Fruit fly (Drosophila melanogaster) whole organism, embryonic: ENCODE results near the gene lectin-29Ca.

Experiments
- Antp ChIP-seq: fragments of 200-800 bp; sonication (Bioruptor generic); optimal IDR thresholded peaks from 3 replicates; lab custom pipeline; 2016; ENCODE audit warnings: missing biosample characterization, missing genetic modification characterization
- Bteb2 ChIP-seq: fragments of 200-800 bp; sonication (Bioruptor generic); optimal IDR thresholded peaks from 2 replicates; lab custom pipeline; 2016; ENCODE audit warnings: missing biosample characterization, missing genetic modification characterization
- CG10431 ChIP-seq: fragments of 200-800 bp; sonication (Bioruptor generic); optimal IDR thresholded peaks from 3 replicates; lab custom pipeline; 2018; ENCODE audit warnings: missing biosample characterization, mild to moderate bottlenecking, missing genetic modification characterization
- CG11085 ChIP-seq: fragments of 200-800 bp; sonication (Bioruptor generic); IDR thresholded peaks from 2 replicates; pipeline ENCODE4 v1.3.6; 2022; ENCODE audit warnings: missing biosample characterization, missing genetic modification characterization
- CG13624 ChIP-seq: fragments of 200-800 bp; sonication (Bioruptor generic); optimal IDR thresholded peaks from 2 replicates; lab custom pipeline; 2016; ENCODE audit warnings: missing biosample characterization, missing genetic modification characterization
- CG1602 ChIP-seq: fragments of 200-800 bp; sonication (Bioruptor generic); optimal IDR thresholded peaks from 3 replicates; lab custom pipeline; 2016; ENCODE audit warnings: missing biosample characterization, missing genetic modification characterization
- CG1603 ChIP-seq: fragments of 200-800 bp; sonication (Bioruptor generic); optimal IDR thresholded peaks from 2 replicates; lab custom pipeline; 2019; ENCODE audit warnings: missing biosample characterization, mild to moderate bottlenecking, missing genetic modification characterization, moderate library complexity
- CG17361 ChIP-seq: fragments of 200-800 bp; sonication (Bioruptor generic); IDR thresholded peaks from 3 replicates; pipeline ENCODE4 v1.3.6; 2022; ENCODE audit warnings: missing biosample characterization, missing genetic modification characterization
- CG2120 ChIP-seq: fragments of 200-800 bp; sonication (Bioruptor generic); optimal IDR thresholded peaks from 3 replicates; lab custom pipeline; 2016; ENCODE audit warnings: missing biosample characterization, missing genetic modification characterization
- CG2129 ChIP-seq: fragments of 200-800 bp; sonication (Bioruptor generic); IDR thresholded peaks from 2 replicates; pipeline ENCODE4 v1.3.6; 2022; ENCODE audit warnings: missing biosample characterization, missing genetic modification characterization; ENCODE audit not compliant: partially characterized antibody
- CG2875 ChIP-seq: fragments of 200-800 bp; sonication (Bioruptor generic); optimal IDR thresholded peaks from 2 replicates; lab custom pipeline; 2017; ENCODE audit warnings: missing biosample characterization, mild to moderate bottlenecking, missing genetic modification characterization, missing genetic modification reagents
- CG32772 ChIP-seq: fragments of 200-800 bp; sonication (Bioruptor generic); IDR thresholded peaks from 2 replicates; pipeline ENCODE4 v1.3.6; 2022; ENCODE audit warnings: missing biosample characterization, missing genetic modification characterization
- CG34422 ChIP-seq: fragments of 200-800 bp; sonication (Bioruptor generic); IDR thresholded peaks from 3 replicates; pipeline ENCODE4 v1.3.6; 2022; ENCODE audit warnings: missing biosample characterization, missing genetic modification characterization
- CG4730 ChIP-seq: fragments of 200-800 bp; sonication (Bioruptor generic); IDR thresholded peaks from 2 replicates; pipeline ENCODE4 v1.3.6; 2022; ENCODE audit warnings: missing biosample characterization, missing genetic modification characterization
- CG6765 ChIP-seq: fragments of 200-800 bp; sonication (Bioruptor generic); optimal IDR thresholded peaks from 3 replicates; lab custom pipeline; 2017; ENCODE audit warnings: missing biosample characterization, mild to moderate bottlenecking, missing genetic modification characterization
- CG7271 ChIP-seq: fragments of 200-800 bp; sonication (Bioruptor generic); optimal IDR thresholded peaks from 2 replicates; lab custom pipeline; 2018; ENCODE audit warnings: missing biosample characterization, mild to moderate bottlenecking, missing genetic modification characterization, moderate library complexity
- CG7987 ChIP-seq: fragments of 200-800 bp; sonication (Bioruptor generic); optimal IDR thresholded peaks from 2 replicates; lab custom pipeline; 2018; ENCODE audit warnings: missing biosample characterization, mild to moderate bottlenecking, missing genetic modification characterization, moderate library complexity
- CHES-1-like ChIP-seq: fragments of 200-800 bp; sonication (Bioruptor generic); optimal IDR thresholded peaks from 2 replicates; lab custom pipeline; 2016; ENCODE audit warnings: missing biosample characterization, missing genetic modification characterization
- CkIIα-i1 ChIP-seq: fragments of 200-800 bp; sonication (Bioruptor generic); IDR thresholded peaks from 2 replicates; pipeline ENCODE4 v1.3.6; 2022; ENCODE audit warnings: missing biosample characterization, missing genetic modification characterization
- GATAe ChIP-seq: fragments of 200-800 bp; sonication (Bioruptor generic); conservative IDR thresholded peaks from 2 replicates; pipeline ENCODE4 v1.3.6; 2022; ENCODE audit warnings: missing biosample characterization, missing genetic modification characterization
- Gug ChIP-seq: fragments of 200-800 bp; sonication (Bioruptor generic); IDR thresholded peaks from 4 replicates; pipeline ENCODE4 v1.3.6; 2022; ENCODE audit warnings: missing biosample characterization, missing genetic modification characterization
- Hmr ChIP-seq: fragments of 200-800 bp; sonication (Bioruptor generic); optimal IDR thresholded peaks from 3 replicates; lab custom pipeline; 2017; ENCODE audit warnings: mild to moderate bottlenecking, missing biosample characterization, missing genetic modification reagents, missing genetic modification characterization
- Hsf ChIP-seq: fragments of 200-800 bp; sonication (Bioruptor generic); optimal IDR thresholded peaks from 3 replicates; lab custom pipeline; 2016; ENCODE audit warnings: missing biosample characterization, missing genetic modification characterization
- Lhr ChIP-seq: fragments of 200-800 bp; sonication (Bioruptor generic); optimal IDR thresholded peaks from 3 replicates; lab custom pipeline; 2017; ENCODE audit warnings: mild to moderate bottlenecking, missing biosample characterization, missing genetic modification reagents, missing genetic modification characterization
- NC2β ChIP-seq: fragments of 200-800 bp; sonication (Bioruptor generic); optimal IDR thresholded peaks from 2 replicates; lab custom pipeline; 2016; ENCODE audit warnings: missing biosample characterization, missing genetic modification characterization
- Oaz ChIP-seq: fragments of 200-800 bp; sonication (Bioruptor generic); IDR thresholded peaks from 2 replicates; pipeline ENCODE4 v1.3.6; 2022; ENCODE audit warnings: missing biosample characterization, missing genetic modification characterization
- Usf ChIP-seq: fragments of 200-800 bp; sonication (Bioruptor generic); optimal IDR thresholded peaks from 2 replicates; lab custom pipeline; 2017; ENCODE audit warnings: missing genotype, missing biosample characterization, missing genetic modification characterization
- Xbp1 ChIP-seq: fragments of 200-800 bp; sonication (Bioruptor generic); optimal IDR thresholded peaks from 3 replicates; lab custom pipeline; 2016; ENCODE audit warnings: missing biosample characterization, mild to moderate bottlenecking, missing genetic modification characterization
- Xrp1 ChIP-seq: fragments of 200-800 bp; sonication (Bioruptor generic); IDR thresholded peaks from 2 replicates; pipeline ENCODE4 v1.3.6; 2022; ENCODE audit warnings: missing biosample characterization, missing genetic modification characterization
- ap ChIP-seq: fragments of 200-800 bp; sonication (Bioruptor generic); IDR thresholded peaks from 2 replicates; pipeline ENCODE4 v1.3.6; 2022; ENCODE audit warnings: missing biosample characterization, missing genetic modification characterization
- ash1 ChIP-seq: fragments of 200-800 bp; sonication (Bioruptor generic); optimal IDR thresholded peaks from 2 replicates; lab custom pipeline; 2018; ENCODE audit warnings: missing biosample characterization, mild to moderate bottlenecking, missing genetic modification characterization
- bab2 ChIP-seq: fragments of 200-800 bp; sonication (Bioruptor generic); optimal IDR thresholded peaks from 2 replicates; lab custom pipeline; 2016; ENCODE audit warnings: missing biosample characterization, missing genetic modification characterization
- chm ChIP-seq: fragments of 200-800 bp; sonication (Bioruptor generic); IDR thresholded peaks from 2 replicates; pipeline ENCODE4 v1.3.6; 2022; ENCODE audit warnings: missing biosample characterization, missing genetic modification characterization
- croc ChIP-seq: fragments of 200-800 bp; sonication (Bioruptor generic); conservative IDR thresholded peaks from 3 replicates; pipeline ENCODE4 v1.3.6; 2022; ENCODE audit warnings: missing biosample characterization, missing genetic modification characterization
- dan ChIP-seq: fragments of 200-800 bp; sonication (Bioruptor generic); IDR thresholded peaks from 2 replicates; pipeline ENCODE4 v1.3.6; 2022; ENCODE audit warnings: missing biosample characterization, missing genetic modification characterization
- ewg ChIP-seq: fragments of 200-800 bp; sonication (Bioruptor generic); optimal IDR thresholded peaks from 3 replicates; lab custom pipeline; 2017; ENCODE audit warnings: mild to moderate bottlenecking, missing biosample characterization, missing genetic modification reagents, missing genetic modification characterization
- gce ChIP-seq: fragments of 200-800 bp; sonication (Bioruptor generic); IDR thresholded peaks from 3 replicates; pipeline ENCODE4 v1.3.6; 2022; ENCODE audit warnings: missing biosample characterization, missing genetic modification characterization
- gro ChIP-seq: fragments of 200-800 bp; sonication (Bioruptor generic); optimal IDR thresholded peaks from 2 replicates; lab custom pipeline; 2016; ENCODE audit warnings: missing biosample characterization, missing genetic modification characterization
- hbn ChIP-seq: fragments of 200-800 bp; sonication (Bioruptor generic); IDR thresholded peaks from 2 replicates; pipeline ENCODE4 v1.3.6; 2022; ENCODE audit warnings: missing biosample characterization, missing genetic modification characterization; ENCODE audit not compliant: partially characterized antibody
- lola ChIP-seq, 3 experiments: fragments of >200 bp in 2 of 3; fragments of 200-800 bp in 1 of 3; sonication (Bioruptor generic) in 1 of 3; optimal IDR thresholded peaks; 2 replicates each; lab custom pipeline; 2017 to 2019; ENCODE audit warnings: missing biosample characterization in 3 of 3, missing genetic modification characterization in 3 of 3, mild to moderate bottlenecking in 1 of 3, moderate library complexity in 1 of 3
- mirr ChIP-seq: fragments of 200-800 bp; sonication (Bioruptor generic); optimal IDR thresholded peaks from 3 replicates; lab custom pipeline; 2018; ENCODE audit warnings: missing biosample characterization, mild to moderate bottlenecking, missing genetic modification characterization
- nerfin-1 ChIP-seq: fragments of 200-800 bp; sonication (Bioruptor generic); optimal IDR thresholded peaks from 3 replicates; lab custom pipeline; 2019; ENCODE audit warnings: missing biosample characterization, mild to moderate bottlenecking, missing genetic modification characterization, moderate library complexity
- nom ChIP-seq: fragments of 200-800 bp; sonication (Bioruptor generic); optimal IDR thresholded peaks from 2 replicates; lab custom pipeline; 2017; ENCODE audit warnings: missing biosample characterization, missing genetic modification characterization, mild to moderate bottlenecking, moderate library complexity, missing genetic modification reagents
- pan ChIP-seq, 4 experiments: fragments of >200 bp in 3 of 4; fragments of 200-800 bp in 1 of 4; sonication (Bioruptor generic) in 1 of 4; optimal IDR thresholded peaks in 3 of 4; IDR thresholded peaks in 1 of 4; 2 replicates each; pipeline versions ENCODE4 v1.3.6 to Lab custom; 2017 to 2022; ENCODE audit warnings: missing biosample characterization in 2 of 4, missing genetic modification characterization in 2 of 4, mixed read lengths in 1 of 4
- ro ChIP-seq: fragments of 200-800 bp; sonication (Bioruptor generic); IDR thresholded peaks from 2 replicates; pipeline ENCODE4 v1.3.6; 2022; ENCODE audit warnings: missing biosample characterization, missing genetic modification characterization
- row ChIP-seq: fragments of 200-800 bp; sonication (Bioruptor generic); IDR thresholded peaks from 3 replicates; pipeline ENCODE4 v1.3.6; 2022; ENCODE audit warnings: missing biosample characterization, missing genetic modification characterization
- sens ChIP-seq: fragments of 200-800 bp; sonication (Bioruptor generic); peaks from one replicate; lab custom pipeline; 2016; ENCODE audit warnings: missing biosample characterization, missing genetic modification characterization
- stc ChIP-seq: fragments of 200-800 bp; sonication (Bioruptor generic); IDR thresholded peaks from 2 replicates; pipeline ENCODE4 v1.3.6; 2022; ENCODE audit warnings: missing biosample characterization, missing genetic modification characterization
- tx ChIP-seq: fragments of 200-800 bp; sonication (Bioruptor generic); optimal IDR thresholded peaks from 2 replicates; lab custom pipeline; 2016; ENCODE audit warnings: missing biosample characterization, missing genetic modification characterization
- wor ChIP-seq: fragments of 200-800 bp; sonication (Bioruptor generic); IDR thresholded peaks from 2 replicates; pipeline ENCODE4 v1.3.6; 2022; ENCODE audit warnings: missing biosample characterization, missing genetic modification characterization

The lectin-29Ca gene

dm6 chr2L:8416350-8417046 lies 22.4 kb upstream of the lectin-29Ca start (continued):
- no peak for TF ChIP-seq pan (optimal IDR thresholded peaks at IDR 0.05; lab: Kevin White, UChicago)
- TF ChIP-seq pan (GFP tag; optimal IDR thresholded peaks at IDR 0.05 in 1 of 2, IDR thresholded peaks at IDR 0.05 in 1 of 2), result peak in 1 of 2 experiments; percentile 25
- TF ChIP-seq gro (GFP tag; lab: Kevin White, UChicago), result peak; percentile 24
- peak; percentile 47 for TF ChIP-seq chm (GFP tag; lab: Robert Waterston, UW)
- TF ChIP-seq Usf (GFP tag; lab: Kevin White, UChicago), result no peak
- no peak for TF ChIP-seq ap
- 0 out of 2 replicates have a peak, but pooled peaks have one; percentile 15 for TF ChIP-seq hbn (GFP tag; lab: Robert Waterston, UW)
- TF ChIP-seq Oaz (GFP tag; lab: Robert Waterston, UW), result no peak
- TF ChIP-seq bab2 (GFP tag; lab: Kevin White, UChicago), result peak; percentile 6
- TF ChIP-seq ash1, result no peak
- no peak for TF ChIP-seq ro (GFP tag; lab: Robert Waterston, UW)
- TF ChIP-seq CG10431 (GFP tag; lab: Kevin White, UChicago), result no peak
- no peak for TF ChIP-seq CG6765 (GFP tag; lab: Kevin White, UChicago)
- TF ChIP-seq ewg (GFP tag; lab: Kevin White, UChicago), result peak; percentile 30
- no peak for TF ChIP-seq dan (GFP tag; lab: Robert Waterston, UW)
- no peak for TF ChIP-seq CHES-1-like (GFP tag; lab: Kevin White, UChicago)
- peak; percentile 2 for TF ChIP-seq nerfin-1 (tag; lab: Kevin White, UChicago)
- TF ChIP-seq CG7271 (tag; lab: Kevin White, UChicago), result no peak
- TF ChIP-seq Hsf (GFP tag; lab: Kevin White, UChicago), result peak; percentile 1
- TF ChIP-seq croc (GFP tag; lab: Robert Waterston, UW), result no peak
- TF ChIP-seq Hmr, result peak; percentile 24
- peak; percentile 79 for TF ChIP-seq CG13624 (GFP tag; lab: Kevin White, UChicago)
- no peak for TF ChIP-seq CG1602 (GFP tag; lab: Kevin White, UChicago)
- peak; percentile 3 for TF ChIP-seq Xbp1 (GFP tag; lab: Kevin White, UChicago)
- no peak for TF ChIP-seq GATAe (GFP tag; lab: Robert Waterston, UW)
- no peak for TF ChIP-seq wor (GFP tag; lab: Robert Waterston, UW)
- no peak for TF ChIP-seq CG4730
- no peak for TF ChIP-seq stc (GFP tag; lab: Robert Waterston, UW)
- TF ChIP-seq CG34422 (GFP tag; lab: Robert Waterston, UW), result peak; percentile 43; the same call in 1 of the 3 replicates
- TF ChIP-seq CG2875, result no peak
- no peak for TF ChIP-seq Gug (GFP tag; lab: Robert Waterston, UW)
- no peak for TF ChIP-seq CG2129 (GFP tag; lab: Robert Waterston, UW)
- no peak for TF ChIP-seq CG7987
- TF ChIP-seq CG1603 (tag; lab: Kevin White, UChicago), result no peak
- peak; percentile 44; the same call in 2 of the 3 replicates for TF ChIP-seq row (GFP tag; lab: Robert Waterston, UW)
- no peak for TF ChIP-seq lola (GFP tag; optimal IDR thresholded peaks at IDR 0.05; lab: Kevin White, UChicago)
- no peak for TF ChIP-seq Bteb2 (GFP tag; lab: Kevin White, UChicago)
- no peak for TF ChIP-seq NC2β (GFP tag; lab: Kevin White, UChicago)
- peak; percentile 9 for TF ChIP-seq Antp (GFP tag; lab: Kevin White, UChicago)
- no peak for TF ChIP-seq CG32772 (GFP tag; lab: Robert Waterston, UW)
- TF ChIP-seq Lhr (GFP tag; lab: Kevin White, UChicago), result no peak
- TF ChIP-seq gce, result 0 out of 3 replicates have a peak, but pooled peaks have one; percentile 39
- no peak for TF ChIP-seq CG11085
- TF ChIP-seq mirr, result no peak
- TF ChIP-seq CG2120 (GFP tag; lab: Kevin White, UChicago), result peak; percentile 34
- peak; percentile 36; the same call in 1 of the 2 replicates for TF ChIP-seq Xrp1 (GFP tag; lab: Robert Waterston, UW)
- no peak for TF ChIP-seq tx (GFP tag; lab: Kevin White, UChicago)
- TF ChIP-seq nom (GFP tag; lab: Kevin White, UChicago), result peak; percentile 83
- TF ChIP-seq CG17361, result no peak; the same call in 2 of the 3 replicates
- no peak for TF ChIP-seq CkIIα-i1 (GFP tag; lab: Robert Waterston, UW)
- TF ChIP-seq sens, result peak; percentile 72
